Worm (Caenorhabditis elegans): ENCODE results near the gene vnut-1.

ce11 chrII:14470020-14470419, 19.6 kb upstream of the vnut-1 start:
- TF ChIP-seq fos-1 (tag; optimal IDR thresholded peaks at IDR 0.05) (no peak), aly-2 (tag; optimal IDR thresholded peaks at IDR 0.05) (no peak), Y116A8C.19 (tag; optimal IDR thresholded peaks at IDR 0.05; ENCODE audit: borderline replicate concordance) (no peak), skn-1 (tag; optimal IDR thresholded peaks at IDR 0.05) (no peak), lin-15B (tag; optimal IDR thresholded peaks at IDR 0.05) (no peak)
